Fruit fly (Drosophila melanogaster): ENCODE measurements around the gene RpS3.

The RpS3 gene

dm6 chr3R:23333334-23334035 is 25.1 kb upstream of the RpS3 start:
- no peak for TF ChIP-seq EcR (GFP tag; optimal IDR thresholded peaks at IDR 0.05)
- no peak for TF ChIP-seq CG15710 (tag; optimal IDR thresholded peaks at IDR 0.05)
- no peak for TF ChIP-seq D1 (tag; optimal IDR thresholded peaks at IDR 0.05)
- TF ChIP-seq Pif1A (GFP tag; optimal IDR thresholded peaks at IDR 0.05): no peak
- TF ChIP-seq CG8301 (tag; optimal IDR thresholded peaks at IDR 0.05): peak; percentile 37
- TF ChIP-seq CG14655 (GFP tag; optimal IDR thresholded peaks at IDR 0.05): peak; percentile 33
- peak; percentile 39 for TF ChIP-seq CG8159 (tag; optimal IDR thresholded peaks at IDR 0.05)
- TF ChIP-seq CG32121 (GFP tag; IDR thresholded peaks at IDR 0.05): peak; percentile 51
- TF ChIP-seq CG17806 (tag; optimal IDR thresholded peaks at IDR 0.05): peak; percentile 48
- TF ChIP-seq CG9948 (tag; optimal IDR thresholded peaks at IDR 0.05): peak; percentile 51
- 0 out of 2 replicates have a peak, but pooled peaks have one; percentile 29 for TF ChIP-seq CG12605 (GFP tag; IDR thresholded peaks at IDR 0.05)
- TF ChIP-seq fd96Ca (GFP tag; IDR thresholded peaks at IDR 0.05): peak; percentile 12; the same call in 1 of the 3 replicates

- peak; percentile 97 for TF ChIP-seq CG34367 (tag; optimal IDR thresholded peaks at IDR 0.05)
- TF ChIP-seq CG4496 (GFP tag; IDR thresholded peaks at IDR 0.05): peak; percentile 98
- peak; percentile 91 for TF ChIP-seq CG17806 (tag; optimal IDR thresholded peaks at IDR 0.05)
- peak; percentile 64 for TF ChIP-seq D1 (tag; optimal IDR thresholded peaks at IDR 0.05)
- peak; percentile 99 for TF ChIP-seq gl (tag; optimal IDR thresholded peaks at IDR 0.05)
- TF ChIP-seq CG13204 (GFP tag; optimal IDR thresholded peaks at IDR 0.05): peak; percentile 98
- TF ChIP-seq CG14655 (GFP tag; optimal IDR thresholded peaks at IDR 0.05): peak; percentile 92
- TF ChIP-seq Snoo (tag; optimal IDR thresholded peaks at IDR 0.05): peak; percentile 83
- TF ChIP-seq CG12605 (GFP tag; IDR thresholded peaks at IDR 0.05): peak; percentile 99
- peak; percentile 92 for TF ChIP-seq CG8159 (tag; optimal IDR thresholded peaks at IDR 0.05)
- peak; percentile 92 for TF ChIP-seq CG32121 (GFP tag; IDR thresholded peaks at IDR 0.05)
- TF ChIP-seq fd96Ca (GFP tag; IDR thresholded peaks at IDR 0.05): peak; percentile 94
- TF ChIP-seq CG9948 (tag; optimal IDR thresholded peaks at IDR 0.05): peak; percentile 91
- peak; percentile 61 for TF ChIP-seq EcR (GFP tag; optimal IDR thresholded peaks at IDR 0.05)
- TF ChIP-seq Pif1A (GFP tag; optimal IDR thresholded peaks at IDR 0.05): peak; percentile 96
- TF ChIP-seq CG15710 (tag; optimal IDR thresholded peaks at IDR 0.05): peak; percentile 92
- TF ChIP-seq rn (GFP tag; IDR thresholded peaks at IDR 0.05): peak; percentile 87
- no peak for TF ChIP-seq CG10348 (GFP tag; IDR thresholded peaks at IDR 0.05)
- peak; percentile 93 for TF ChIP-seq Pif1B (GFP tag; optimal IDR thresholded peaks at IDR 0.05)
- TF ChIP-seq CG8301 (tag; optimal IDR thresholded peaks at IDR 0.05): peak; percentile 94
- TF ChIP-seq Ets98B (GFP tag; IDR thresholded peaks at IDR 0.05): peak; percentile 95
Measured at dm6 chr3R:23334036-23334744, 24.4 kb upstream of the RpS3 start.

- TF ChIP-seq Pif1A (GFP tag; optimal IDR thresholded peaks at IDR 0.05) (peak; percentile 55), Snoo (tag; optimal IDR thresholded peaks at IDR 0.05) (peak; percentile 55), CG34367 (tag; optimal IDR thresholded peaks at IDR 0.05) (peak; percentile 64), rn (GFP tag; IDR thresholded peaks at IDR 0.05) (no peak), CG15710 (tag; optimal IDR thresholded peaks at IDR 0.05) (peak; percentile 75), CG10348 (GFP tag; IDR thresholded peaks at IDR 0.05) (no peak), gl (tag; optimal IDR thresholded peaks at IDR 0.05) (peak; percentile 57), fd96Ca (GFP tag; IDR thresholded peaks at IDR 0.05) (peak; percentile 42; the same call in 1 of the 3 replicates), CG17806 (tag; optimal IDR thresholded peaks at IDR 0.05) (peak; percentile 77), CG9948 (tag; optimal IDR thresholded peaks at IDR 0.05) (peak; percentile 67), EcR (GFP tag; optimal IDR thresholded peaks at IDR 0.05) (no peak), CG4496 (GFP tag; IDR thresholded peaks at IDR 0.05) (peak; percentile 63; the same call in 2 of the 3 replicates), CG8301 (tag; optimal IDR thresholded peaks at IDR 0.05) (peak; percentile 58), CG14655 (GFP tag; optimal IDR thresholded peaks at IDR 0.05) (peak; percentile 64), CG13204 (GFP tag; optimal IDR thresholded peaks at IDR 0.05) (no peak), CG32121 (GFP tag; IDR thresholded peaks at IDR 0.05) (peak; percentile 59), D1 (tag; optimal IDR thresholded peaks at IDR 0.05) (no peak), Pif1B (GFP tag; optimal IDR thresholded peaks at IDR 0.05) (peak; percentile 52), CG12605 (GFP tag; IDR thresholded peaks at IDR 0.05) (no peak), Ets98B (GFP tag; IDR thresholded peaks at IDR 0.05) (peak; percentile 45; the same call in 1 of the 2 replicates), CG8159 (tag; optimal IDR thresholded peaks at IDR 0.05) (peak; percentile 76)
Measured at dm6 chr3R:23334866-23335265, 23.7 kb upstream of the RpS3 start.

- TF ChIP-seq fd96Ca (GFP tag; IDR thresholded peaks at IDR 0.05): peak; percentile 59; the same call in 1 of the 3 replicates
- peak; percentile 65 for TF ChIP-seq CG8301 (tag; optimal IDR thresholded peaks at IDR 0.05)
- TF ChIP-seq EcR (GFP tag; optimal IDR thresholded peaks at IDR 0.05): no peak
- peak; percentile 50; the same call in 1 of the 2 replicates for TF ChIP-seq CG32121 (GFP tag; IDR thresholded peaks at IDR 0.05)
- TF ChIP-seq CG10348 (GFP tag; IDR thresholded peaks at IDR 0.05): no peak
- peak; percentile 63 for TF ChIP-seq Pif1A (GFP tag; optimal IDR thresholded peaks at IDR 0.05)
- 0 out of 2 replicates have a peak, but pooled peaks have one; percentile 16 for TF ChIP-seq CG12605 (GFP tag; IDR thresholded peaks at IDR 0.05)
- TF ChIP-seq Snoo (tag; optimal IDR thresholded peaks at IDR 0.05): peak; percentile 27
- TF ChIP-seq rn (GFP tag; IDR thresholded peaks at IDR 0.05): no peak
- TF ChIP-seq CG8159 (tag; optimal IDR thresholded peaks at IDR 0.05): peak; percentile 94
- TF ChIP-seq D1 (tag; optimal IDR thresholded peaks at IDR 0.05): peak; percentile 54
- peak; percentile 13 for TF ChIP-seq CG13204 (GFP tag; optimal IDR thresholded peaks at IDR 0.05)
- TF ChIP-seq gl (tag; optimal IDR thresholded peaks at IDR 0.05): no peak
- TF ChIP-seq Pif1B (GFP tag; optimal IDR thresholded peaks at IDR 0.05): peak; percentile 47
- TF ChIP-seq CG34367 (tag; optimal IDR thresholded peaks at IDR 0.05): peak; percentile 67
- peak; percentile 73 for TF ChIP-seq CG15710 (tag; optimal IDR thresholded peaks at IDR 0.05)
- peak; percentile 82 for TF ChIP-seq CG14655 (GFP tag; optimal IDR thresholded peaks at IDR 0.05)
- peak; percentile 67 for TF ChIP-seq CG9948 (tag; optimal IDR thresholded peaks at IDR 0.05)
- no peak; the same call in 1 of the 2 replicates for TF ChIP-seq Ets98B (GFP tag; IDR thresholded peaks at IDR 0.05)
- TF ChIP-seq CG4496 (GFP tag; IDR thresholded peaks at IDR 0.05): no peak; the same call in 2 of the 3 replicates
- TF ChIP-seq CG17806 (tag; optimal IDR thresholded peaks at IDR 0.05): peak; percentile 51
Measured at dm6 chr3R:23335577-23335976, 23.0 kb upstream of the RpS3 start.

Data from whole organism, pupa.